Fruit fly (Drosophila melanogaster): ENCODE data around the gene RasGAP1.

RasGAP1 gene

DNA sequence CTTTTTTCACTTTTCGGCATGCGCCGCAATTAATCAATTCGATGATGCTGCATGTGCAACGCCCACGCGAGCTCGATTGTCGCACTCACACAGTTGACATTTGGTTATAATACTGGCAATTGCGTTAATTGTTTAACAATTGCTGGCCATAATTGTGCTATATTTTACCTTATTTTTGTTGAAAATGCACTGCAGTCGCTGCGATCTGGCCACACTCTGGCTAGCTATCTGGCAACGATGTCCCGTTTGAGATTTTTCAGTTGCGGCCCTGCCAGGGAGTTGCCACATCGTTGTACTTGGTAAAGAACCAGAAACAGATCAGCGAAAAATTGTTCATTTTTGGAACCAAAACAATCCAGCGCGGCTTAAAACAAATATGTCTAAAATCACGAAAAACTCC lies 43.3 kb upstream of the RasGAP1 start, which contains the start of the genes CG6707 and CG46387 (continued):
- peak; percentile 6 for TF ChIP-seq CG7987 (GFP tag; optimal IDR thresholded peaks at IDR 0.05)
- TF ChIP-seq Hand (GFP tag; optimal IDR thresholded peaks at IDR 0.05): no peak
- TF ChIP-seq CG13287 (GFP tag; IDR thresholded peaks at IDR 0.05; ENCODE audit: partially characterized antibody): peak; percentile 25; the same call in 1 of the 2 replicates
- TF ChIP-seq TFAM (GFP tag; optimal IDR thresholded peaks at IDR 0.05): no peak
- no peak for TF ChIP-seq CG1602 (GFP tag; optimal IDR thresholded peaks at IDR 0.05)
- no peak for TF ChIP-seq CG32532 (GFP tag; IDR thresholded peaks at IDR 0.05)
- TF ChIP-seq pzg (GFP tag; optimal IDR thresholded peaks at IDR 0.05): peak; percentile 91
- no peak for TF ChIP-seq CG11696 (GFP tag; IDR thresholded peaks at IDR 0.05)
- no peak for TF ChIP-seq vnd (GFP tag; IDR thresholded peaks at IDR 0.05; ENCODE audit: partially characterized antibody)
- TF ChIP-seq CG15696 (tag; optimal IDR thresholded peaks at IDR 0.05): no peak
- no peak for TF ChIP-seq CG8944 (GFP tag; optimal IDR thresholded peaks at IDR 0.05)
- no peak for TF ChIP-seq CG18262 (tag; optimal IDR thresholded peaks at IDR 0.05)
- TF ChIP-seq CG12219 (GFP tag; optimal IDR thresholded peaks at IDR 0.05): no peak
- no peak for TF ChIP-seq gsb (GFP tag; IDR thresholded peaks at IDR 0.05)
- TF ChIP-seq mam (GFP tag; optimal IDR thresholded peaks at IDR 0.05): peak; percentile 34
- TF ChIP-seq Hr39 (optimal IDR thresholded peaks at IDR 0.05): no peak
- no peak for TF ChIP-seq sisA (GFP tag; IDR thresholded peaks at IDR 0.05)
- TF ChIP-seq D (optimal IDR thresholded peaks at IDR 0.05): no peak
- no peak for TF ChIP-seq D (GFP tag; optimal IDR thresholded peaks at IDR 0.05)
- no peak for TF ChIP-seq NK7.1 (GFP tag; optimal IDR thresholded peaks at IDR 0.05)
- TF ChIP-seq CG16863 (GFP tag; optimal IDR thresholded peaks at IDR 0.05): no peak
- 0 out of 2 replicates have a peak, but pooled peaks have one; percentile 25 for TF ChIP-seq ara (GFP tag; IDR thresholded peaks at IDR 0.05)
- no peak for TF ChIP-seq croc (GFP tag; conservative IDR thresholded peaks at IDR 0.05)
- no peak for TF ChIP-seq fd64A (GFP tag; optimal IDR thresholded peaks at IDR 0.05)
- no peak for TF ChIP-seq tna (GFP tag; IDR thresholded peaks at IDR 0.05; ENCODE audit: partially characterized antibody)
- TF ChIP-seq CG2202 (tag; optimal IDR thresholded peaks at IDR 0.05): no peak
- no peak for TF ChIP-seq ken (GFP tag; IDR thresholded peaks at IDR 0.05)
- TF ChIP-seq Blimp-1 (GFP tag; optimal IDR thresholded peaks at IDR 0.05): no peak
- TF ChIP-seq CG33213 (GFP tag; optimal IDR thresholded peaks at IDR 0.05): peak; percentile 9
- TF ChIP-seq YL-1 (GFP tag; optimal IDR thresholded peaks at IDR 0.05): peak; percentile 58
- TF ChIP-seq Poxn (GFP tag; IDR thresholded peaks at IDR 0.05): no peak
- peak; percentile 15 for TF ChIP-seq CG2712 (tag; optimal IDR thresholded peaks at IDR 0.05)
- no peak for TF ChIP-seq tin (GFP tag; optimal IDR thresholded peaks at IDR 0.05)
- TF ChIP-seq dysf (GFP tag; IDR thresholded peaks at IDR 0.05): no peak
- TF ChIP-seq phol (tag; optimal IDR thresholded peaks at IDR 0.05): peak; percentile 47
- TF ChIP-seq Ets97D (GFP tag; optimal IDR thresholded peaks at IDR 0.05): peak; percentile 54
- no peak for TF ChIP-seq trh (GFP tag; optimal IDR thresholded peaks at IDR 0.05)
- TF ChIP-seq CG17829 (tag; optimal IDR thresholded peaks at IDR 0.05): peak; percentile 56
- no peak for TF ChIP-seq sc (optimal IDR thresholded peaks at IDR 0.05)
- TF ChIP-seq sc (GFP tag; optimal IDR thresholded peaks at IDR 0.05): no peak
- 0 out of 4 replicates have a peak, but pooled peaks have one; percentile 74 for TF ChIP-seq chinmo (GFP tag; IDR thresholded peaks at IDR 0.05; ENCODE audit: partially characterized antibody)
- TF ChIP-seq CG6854 (GFP tag; optimal IDR thresholded peaks at IDR 0.05): no peak
- no peak for TF ChIP-seq bab2 (GFP tag; optimal IDR thresholded peaks at IDR 0.05)
- TF ChIP-seq usp (GFP tag; optimal IDR thresholded peaks at IDR 0.05): no peak
- TF ChIP-seq Stat92E (GFP tag; optimal IDR thresholded peaks at IDR 0.05): no peak
- TF ChIP-seq bcd (GFP tag; optimal IDR thresholded peaks at IDR 0.05): no peak
- TF ChIP-seq CG11085 (GFP tag; IDR thresholded peaks at IDR 0.05): no peak
- peak; percentile 44 for TF ChIP-seq jumu (GFP tag; optimal IDR thresholded peaks at IDR 0.05)
- peak; percentile 47 for TF ChIP-seq pum (GFP tag; optimal IDR thresholded peaks at IDR 0.05)
- no peak for TF ChIP-seq grn (GFP tag; optimal IDR thresholded peaks at IDR 0.05)
- peak; percentile 24 for TF ChIP-seq CG17186 (GFP tag; optimal IDR thresholded peaks at IDR 0.05)
- 0 out of 2 replicates have a peak, but pooled peaks have one; percentile 51 for TF ChIP-seq CG42726 (GFP tag; IDR thresholded peaks at IDR 0.05; ENCODE audit: partially characterized antibody)

Measured in whole organism, embryonic.